Worm (Caenorhabditis elegans) whole organism, L4/young adult: Measurements from ENCODE around the gene C16D2.3.

Experiments used
- W03F9.2 ChIP-seq: fragments of 150-350 bp; optimal IDR thresholded peaks from 2 replicates; lab custom pipeline; 2014; ENCODE audit warnings: missing biosample characterization, missing genetic modification characterization
- dao-5 ChIP-seq: sonication (generic microtip); optimal IDR thresholded peaks from 2 replicates; lab custom pipeline; 2016; ENCODE audit warnings: missing genotype, missing genetic modification characterization, moderate library complexity, missing compliant biosample characterization
- him-1 ChIP-seq: sonication (generic microtip); optimal IDR thresholded peaks from 2 replicates; lab custom pipeline; 2016; ENCODE audit warnings: missing genotype, missing genetic modification reagents, missing genetic modification characterization, missing compliant biosample characterization

ce11 chrII:9152231-9152630 is 14.3 kb downstream of the C16D2.3 start, which contains the start of gene col-78:
- TF ChIP-seq him-1 (tag; lab: Kevin White, UChicago) = no peak
- no peak for TF ChIP-seq W03F9.2 (tag; lab: Kevin White, UChicago)
- no peak for TF ChIP-seq dao-5 (tag; lab: Kevin White, UChicago)
